Worm (Caenorhabditis elegans): ENCODE results near the gene cpin-1.

DNA sequence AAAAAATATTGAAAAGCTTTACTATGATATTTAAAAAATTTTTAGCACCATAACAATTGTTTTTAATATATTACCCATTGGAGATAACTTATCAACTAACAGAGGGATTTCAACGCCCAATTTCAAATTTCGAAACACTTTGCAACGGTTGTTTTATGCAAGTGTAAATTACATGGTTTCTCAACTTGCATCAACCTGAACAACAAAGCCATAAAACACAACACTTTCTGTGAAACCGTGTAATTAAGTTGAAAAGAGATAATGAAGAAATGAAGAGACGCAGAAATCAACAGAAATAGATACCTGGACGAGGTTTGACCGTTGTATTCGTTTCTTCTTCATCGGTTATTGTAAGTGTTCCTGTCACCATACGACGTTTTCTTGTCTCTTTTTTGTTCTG is at the start of gene cpin-1:
- TF ChIP-seq mdl-1 (tag; optimal IDR thresholded peaks at IDR 0.05) (no peak), ZK546.5 (tag; optimal IDR thresholded peaks at IDR 0.05) (no peak), sma-9 (GFP tag; optimal IDR thresholded peaks at IDR 0.05) (no peak), sma-9 (tag; optimal IDR thresholded peaks at IDR 0.05) (no peak), unc-62 (GFP tag; optimal IDR thresholded peaks at IDR 0.05) (no peak), sma-3 (GFP tag; optimal IDR thresholded peaks at IDR 0.05) (no peak), skn-1 (tag; optimal IDR thresholded peaks at IDR 0.05) (no peak), egl-27 (tag; optimal IDR thresholded peaks at IDR 0.05) (no peak), ceh-82 (tag; optimal IDR thresholded peaks at IDR 0.05) (no peak), ama-1 (optimal IDR thresholded peaks at IDR 0.05) (no peak)
